Worm (Caenorhabditis elegans) whole organism, dauer: ENCODE results near the gene acr-3.

Source experiments
- unc-62 ChIP-seq: sonication (generic microtip); optimal IDR thresholded peaks from 2 replicates; lab custom pipeline; 2017; ENCODE audit warnings: missing biosample characterization, missing genetic modification reagents, missing genetic modification characterization

acr-3 gene

DNA sequence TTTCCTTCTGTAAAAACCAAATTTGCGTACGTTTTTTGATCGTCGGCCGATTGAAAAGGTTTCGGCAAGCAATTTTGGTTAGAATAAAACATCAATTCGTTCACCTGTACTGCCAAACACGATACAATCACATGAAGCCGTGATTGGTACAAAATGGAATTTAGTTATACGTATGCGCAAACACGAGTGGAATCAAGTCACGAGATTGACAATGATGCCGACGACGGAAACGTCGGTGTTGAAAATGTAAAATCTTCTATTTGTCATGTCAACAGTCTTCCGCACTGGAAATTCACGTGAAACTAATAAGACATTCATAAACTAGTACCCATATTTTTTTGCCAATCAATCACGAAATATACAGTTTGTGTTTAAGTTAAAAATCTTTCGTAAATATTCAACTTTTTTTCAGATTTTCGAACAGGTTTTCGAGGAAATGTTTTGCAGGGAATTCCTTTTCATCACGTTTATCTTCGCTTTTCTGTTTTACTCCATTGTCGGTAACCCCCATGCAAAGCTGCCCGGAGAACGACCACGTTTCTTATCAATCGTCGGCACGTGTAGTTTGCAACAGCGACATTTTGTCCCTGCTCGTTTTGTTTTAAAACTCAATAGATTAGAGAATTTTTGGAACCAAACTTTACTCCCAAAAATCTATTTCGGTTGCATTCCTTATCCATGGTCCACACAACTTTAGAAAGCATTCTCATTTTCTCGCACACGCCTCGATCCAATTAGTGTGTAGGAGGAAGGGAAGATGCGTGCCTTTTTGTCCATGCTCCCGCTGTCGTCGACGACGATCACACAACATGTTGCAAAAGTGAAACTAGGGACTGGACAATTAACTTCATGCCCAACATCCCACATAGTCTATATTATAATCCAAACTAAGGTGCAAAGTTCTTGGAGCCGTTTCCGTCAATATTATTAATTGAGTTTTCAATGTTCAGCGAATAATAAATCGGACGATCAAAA is 30.0 kb downstream of the acr-3 start:
- no peak for TF ChIP-seq unc-62 (GFP tag; lab: Kevin White, UChicago)

- no peak for TF ChIP-seq unc-62 (GFP tag; lab: Kevin White, UChicago)
These were observed 31.1 kb downstream of the acr-3 start for ce11 chrX:6740282-6740982.

DNA sequence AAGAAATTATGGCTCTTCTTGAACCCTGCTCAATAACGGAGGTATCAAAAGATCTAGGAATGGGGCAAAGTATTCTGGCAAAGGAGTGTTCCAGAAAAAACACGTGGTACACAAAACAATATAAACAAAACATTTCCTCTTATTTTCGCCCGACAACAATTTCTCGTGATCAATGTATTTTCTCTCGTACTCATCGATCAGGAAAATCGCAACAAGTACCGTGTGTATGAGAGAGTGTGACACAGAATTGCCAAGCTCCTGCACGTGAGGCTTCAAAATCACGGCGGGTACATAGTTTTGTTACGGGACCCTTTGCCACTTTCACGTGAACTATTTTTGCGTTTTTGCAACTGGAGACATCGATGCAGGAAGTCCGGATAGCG is 31.6 kb downstream of the acr-3 start:
- TF ChIP-seq unc-62 (GFP tag; lab: Kevin White, UChicago) = no peak

DNA sequence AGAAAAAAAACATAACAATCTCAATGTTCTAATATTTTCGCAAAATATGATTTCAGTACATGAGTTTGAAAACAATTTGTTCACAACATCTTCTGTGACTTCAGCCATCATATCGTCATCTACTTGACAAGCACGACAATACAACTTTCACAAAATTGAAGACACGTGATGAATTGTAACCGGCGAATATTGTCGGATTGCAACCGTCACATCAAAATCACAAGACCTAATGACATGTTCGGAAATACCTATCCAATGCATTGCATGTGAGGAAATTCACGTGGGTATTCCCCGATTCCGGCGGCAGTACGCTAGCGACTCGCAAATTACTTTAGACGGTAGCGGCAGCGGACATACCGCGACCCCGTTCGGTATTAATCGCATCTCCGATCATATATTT is 32.2 kb downstream of the acr-3 start:
- no peak for TF ChIP-seq unc-62 (GFP tag; lab: Kevin White, UChicago)

DNA sequence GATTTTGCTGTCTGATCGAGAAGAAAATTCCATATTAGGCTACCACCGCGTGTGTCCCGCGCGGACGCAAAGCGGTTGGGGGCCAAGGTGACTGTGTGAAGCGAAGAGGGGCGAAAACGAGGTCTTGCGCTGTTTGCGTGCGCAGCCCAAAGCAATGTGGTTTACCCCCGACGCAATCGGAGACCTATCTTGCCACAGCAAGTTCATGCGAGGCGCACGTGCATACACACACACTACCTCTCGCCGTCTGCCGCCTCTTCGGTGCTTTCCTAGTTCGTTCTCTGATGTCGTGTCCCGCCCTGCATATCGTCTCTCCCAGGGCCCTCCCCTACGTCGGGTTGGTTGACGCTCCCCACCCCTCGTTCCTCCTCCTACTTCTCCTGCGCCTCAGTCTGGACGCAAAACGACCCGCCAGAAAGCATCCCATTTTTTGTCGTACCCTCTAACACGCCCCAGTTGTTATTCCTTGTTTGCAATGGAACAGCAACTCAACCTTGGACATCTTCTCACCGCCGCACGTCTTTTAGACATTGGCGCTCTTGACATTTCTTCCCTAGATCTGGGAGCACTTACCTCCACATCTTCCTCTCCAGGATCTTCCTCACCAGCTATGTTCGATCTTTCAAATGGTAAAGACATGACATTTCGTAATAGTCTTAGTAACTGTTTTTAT is 32.8 kb downstream of the acr-3 start, which contains the start of gene mdl-1:
Gene mdl-1 (plus strand): TSS at position 341 of the 673 bp plus-strand sequence.
- TF ChIP-seq unc-62 (GFP tag; lab: Kevin White, UChicago) = no peak

- TF ChIP-seq unc-62 (GFP tag; lab: Kevin White, UChicago) = no peak
These were observed 33.6 kb downstream of the acr-3 start for ce11 chrX:6742891-6743290.

DNA sequence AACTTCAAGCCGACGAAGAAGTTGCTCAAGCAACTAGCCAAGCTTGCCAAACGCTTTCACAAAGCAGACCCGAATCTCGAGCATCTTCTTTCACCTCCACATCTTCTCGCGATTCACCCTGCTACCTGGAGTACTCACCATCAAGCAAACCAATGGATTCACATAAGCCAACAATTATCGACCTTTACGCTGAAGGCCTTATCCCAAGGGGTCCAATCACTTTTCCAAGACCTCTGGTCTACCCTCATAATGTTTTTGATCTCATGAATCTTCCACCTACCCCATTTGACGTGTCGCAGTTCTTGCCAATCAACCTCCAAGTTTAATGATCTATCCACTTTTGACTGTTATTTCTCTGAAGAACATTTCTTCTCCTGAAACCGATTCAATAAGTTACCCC is 34.0 kb downstream of the acr-3 start:
- no peak for TF ChIP-seq unc-62 (GFP tag; lab: Kevin White, UChicago)

DNA sequence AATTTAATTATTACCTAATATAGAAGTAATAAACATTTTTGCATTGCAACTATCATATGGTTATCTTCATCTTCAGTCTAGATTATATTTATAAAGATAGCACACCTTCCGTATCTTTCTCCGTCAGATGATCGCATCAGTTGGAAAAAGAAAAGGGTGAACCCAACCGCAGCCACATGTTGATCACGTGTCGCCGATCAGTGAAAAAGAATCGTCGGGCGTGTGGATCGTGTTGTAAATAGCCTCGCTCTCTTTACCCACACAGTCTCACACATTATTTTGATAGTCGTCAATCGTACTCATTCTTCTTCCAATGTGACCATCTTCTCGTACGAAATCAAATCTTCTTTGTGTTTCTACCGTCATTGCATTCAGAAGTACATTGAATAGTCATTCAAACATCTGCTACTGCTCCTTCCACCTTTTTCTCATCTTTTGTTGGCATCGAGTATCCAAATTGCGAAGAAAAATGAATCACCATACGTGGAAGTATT is 34.6 kb downstream of the acr-3 start:
- no peak for TF ChIP-seq unc-62 (GFP tag; lab: Kevin White, UChicago)

DNA sequence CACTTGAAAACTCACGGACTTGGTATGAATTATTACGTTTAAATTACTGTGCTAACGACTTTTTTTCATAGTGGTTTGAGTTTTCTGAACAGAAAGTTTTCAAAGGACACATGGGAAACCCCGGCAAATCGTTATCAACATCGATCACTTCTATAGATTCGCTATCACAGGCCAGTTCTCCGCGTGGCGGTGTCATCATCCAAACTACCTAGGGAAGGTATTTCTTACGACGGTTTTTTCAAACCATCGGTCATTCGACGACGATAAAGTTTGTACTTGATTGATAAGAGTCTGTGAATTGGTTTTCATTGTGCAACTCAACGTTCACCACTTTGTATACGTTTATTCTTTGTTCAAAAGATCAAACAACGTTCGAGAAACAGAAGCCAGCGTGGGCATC is 35.2 kb downstream of the acr-3 start:
- no peak for TF ChIP-seq unc-62 (GFP tag; lab: Kevin White, UChicago)

DNA sequence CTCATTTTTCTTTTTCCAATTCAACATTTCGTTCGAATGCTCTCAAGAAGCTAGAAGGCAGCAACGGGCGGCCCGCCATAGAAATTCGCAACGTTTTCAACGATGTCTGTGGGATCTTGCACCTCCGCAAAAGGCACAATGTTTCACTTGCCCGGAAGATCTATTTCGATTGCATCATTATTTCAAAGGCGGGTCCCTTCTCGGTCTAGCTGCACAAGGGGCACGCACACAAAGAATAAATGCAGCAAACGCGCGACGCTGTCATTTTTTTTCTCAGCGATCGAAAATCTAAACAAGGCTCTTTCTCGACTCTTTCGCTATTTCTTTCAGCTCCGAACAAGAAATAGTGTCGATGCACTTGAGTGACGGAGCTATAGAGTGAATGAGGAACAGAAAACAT is 35.6 kb downstream of the acr-3 start:
- TF ChIP-seq unc-62 (GFP tag; lab: Kevin White, UChicago) = no peak

DNA sequence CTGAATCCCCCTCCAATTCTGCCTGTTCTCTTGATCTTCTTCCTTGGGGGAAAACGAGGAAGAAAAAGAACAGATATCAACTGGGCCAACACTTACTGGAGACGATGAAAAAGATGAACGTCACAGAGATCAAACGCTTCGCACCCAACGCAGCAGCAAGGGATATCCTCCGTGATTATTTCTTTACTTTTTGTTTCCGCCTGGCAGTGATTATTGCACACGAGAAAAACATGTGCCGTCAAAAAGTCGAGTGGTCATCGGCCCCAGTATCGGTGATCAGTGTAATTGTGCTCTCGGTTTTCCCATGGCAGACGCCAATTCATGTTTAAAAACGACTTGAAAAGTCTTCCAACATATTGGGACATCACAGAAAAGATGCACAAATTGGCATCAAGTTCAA is 36.2 kb downstream of the acr-3 start:
- no peak for TF ChIP-seq unc-62 (GFP tag; lab: Kevin White, UChicago)

DNA sequence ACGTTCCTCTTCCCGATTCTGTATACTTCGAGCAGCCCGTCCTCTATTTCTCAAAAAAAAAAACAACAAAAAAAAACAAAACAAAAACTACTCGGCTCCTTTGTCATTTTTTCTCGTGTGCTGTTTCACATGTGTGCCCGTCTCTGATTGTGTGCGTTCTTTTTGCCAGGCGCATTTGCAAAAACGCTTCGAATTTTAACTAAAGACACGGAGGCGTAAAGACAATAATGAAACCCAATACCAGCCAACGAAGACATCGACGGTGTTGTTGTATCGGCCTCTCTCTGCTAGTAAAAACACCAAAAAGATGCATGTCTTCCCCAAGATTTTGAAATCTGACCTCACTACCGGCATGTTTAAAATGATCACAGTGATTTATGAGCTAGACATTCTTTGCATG is 37.5 kb downstream of the acr-3 start:
- TF ChIP-seq unc-62 (GFP tag; lab: Kevin White, UChicago) = no peak

DNA sequence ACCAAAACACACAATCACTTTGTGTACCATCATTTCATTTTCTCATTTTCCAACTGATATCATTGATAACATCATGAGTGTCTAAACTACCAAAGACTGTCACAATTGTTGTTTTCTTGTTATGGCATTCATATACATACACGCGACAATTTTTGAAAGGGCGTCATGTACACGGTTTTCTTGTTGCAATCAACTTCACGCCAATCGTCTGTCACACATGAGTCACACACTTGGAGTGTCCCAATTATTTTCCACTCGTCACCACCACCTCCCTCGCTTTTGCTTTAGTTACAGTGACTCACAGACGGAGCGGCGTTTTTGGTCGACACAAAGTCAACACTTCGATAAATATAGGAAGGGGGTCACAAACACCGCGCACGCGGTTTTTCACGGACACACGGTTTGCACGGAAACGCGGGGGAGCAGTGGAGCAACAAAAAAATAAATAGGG is 38.6 kb downstream of the acr-3 start:
- no peak for TF ChIP-seq unc-62 (GFP tag; lab: Kevin White, UChicago)

- no peak for TF ChIP-seq unc-62 (GFP tag; lab: Kevin White, UChicago)
These were observed 39.9 kb downstream of the acr-3 start for ce11 chrX:6749124-6749822.

DNA sequence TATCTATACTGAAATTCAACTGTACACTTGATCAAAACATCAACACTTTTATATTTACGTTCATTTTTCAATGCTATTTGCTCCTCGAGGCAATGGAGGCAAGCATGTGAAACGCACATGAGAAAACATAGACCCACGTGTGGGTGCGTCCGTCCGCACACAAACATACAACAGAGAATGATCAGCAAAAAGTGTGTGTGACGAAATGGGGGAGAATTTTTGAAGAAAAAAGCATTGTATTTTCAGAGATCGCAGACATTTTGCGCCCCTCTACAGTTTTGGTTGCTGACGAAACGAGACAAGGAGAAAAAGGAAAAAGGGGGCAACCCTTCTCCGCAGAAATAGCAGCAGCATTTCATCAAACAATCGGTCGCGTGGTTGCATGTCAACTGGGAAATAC is 40.8 kb downstream of the acr-3 start:
- TF ChIP-seq unc-62 (GFP tag; lab: Kevin White, UChicago) = no peak
